Worm (Caenorhabditis elegans) whole organism, L4/young adult: Measurements from ENCODE around the gene faah-6.

Source experiments
- W03F9.2 ChIP-seq: fragments of 150-350 bp; optimal IDR thresholded peaks from 2 replicates; lab custom pipeline; 2014; ENCODE audit warnings: missing biosample characterization, missing genetic modification characterization
- dao-5 ChIP-seq: sonication (generic microtip); optimal IDR thresholded peaks from 2 replicates; lab custom pipeline; 2016; ENCODE audit warnings: missing genotype, missing genetic modification characterization, moderate library complexity, missing compliant biosample characterization
- him-1 ChIP-seq: sonication (generic microtip); optimal IDR thresholded peaks from 2 replicates; lab custom pipeline; 2016; ENCODE audit warnings: missing genotype, missing genetic modification reagents, missing genetic modification characterization, missing compliant biosample characterization

The faah-6 gene

ce11 chrIII:11650152-11650551 lies at the start of gene faah-6:
TSS of gene faah-6 (plus strand) at chrIII:11650452.
- TF ChIP-seq him-1 (no peak), W03F9.2 (tag; lab: Kevin White, UChicago) (no peak), dao-5 (tag; lab: Kevin White, UChicago) (no peak)

DNA sequence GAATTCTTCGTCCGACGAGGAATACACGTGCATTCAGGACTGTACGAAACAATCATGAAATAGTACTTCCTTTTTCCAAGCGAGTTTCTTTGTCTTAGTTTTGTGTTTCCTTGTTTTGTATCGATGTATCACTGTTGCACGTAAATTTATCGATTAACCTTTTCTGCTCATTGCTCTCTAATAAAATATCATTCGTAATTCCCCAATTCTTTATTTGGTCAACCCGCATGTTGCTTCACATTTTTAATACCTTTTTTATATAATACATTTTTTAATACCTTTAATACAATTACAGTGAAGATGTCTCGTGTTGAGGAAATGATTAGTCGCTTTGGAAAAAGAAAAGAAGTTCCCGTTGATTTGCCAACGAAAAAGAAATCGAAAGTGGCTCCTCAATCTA lies 42.4 kb upstream of the faah-6 start, which contains the start of gene Y66D12A.1:
Y66D12A.1 (plus strand) TSS at position 301 of the 400 bp plus-strand sequence.
- TF ChIP-seq him-1, result no peak
- no peak for TF ChIP-seq W03F9.2 (tag; lab: Kevin White, UChicago)
- no peak for TF ChIP-seq dao-5 (tag; lab: Kevin White, UChicago)

ce11 chrIII:11609568-11609967 lies 40.7 kb upstream of the faah-6 start, which contains the start of gene Y66D12A.30:
TSS of gene Y66D12A.30 (plus strand) at chrIII:11609868.
- TF ChIP-seq him-1, result no peak
- no peak for TF ChIP-seq dao-5 (tag; lab: Kevin White, UChicago)
- no peak for TF ChIP-seq W03F9.2 (tag; lab: Kevin White, UChicago)

- no peak for TF ChIP-seq dao-5 (tag; lab: Kevin White, UChicago)
- TF ChIP-seq W03F9.2 (tag; lab: Kevin White, UChicago), result no peak
- TF ChIP-seq him-1, result no peak
These were observed 38.5 kb upstream of the faah-6 start for ce11 chrIII:11611618-11612247.

DNA sequence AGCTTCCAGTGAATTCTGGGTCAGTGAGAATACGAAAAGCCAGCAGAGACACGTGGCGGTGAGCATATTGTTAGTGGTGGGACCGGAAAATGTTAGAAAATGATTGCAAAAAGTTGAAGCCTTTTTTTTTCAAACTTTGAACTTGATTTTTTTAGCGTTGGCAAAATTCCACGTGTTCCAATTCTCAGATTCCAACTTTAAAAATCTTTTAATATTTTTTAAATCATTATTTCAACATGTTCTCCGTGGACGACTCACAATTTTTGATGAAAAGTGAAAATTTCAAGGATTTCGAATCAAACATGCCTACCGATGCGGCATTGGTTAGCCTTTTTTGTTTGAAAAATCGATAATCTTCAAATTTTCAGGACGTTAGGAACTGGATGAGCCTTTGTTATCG lies 37.9 kb upstream of the faah-6 start, which contains the start of the genes Y66A7A.9 and Y66A7A.4:
Y66A7A.9 (minus strand) TSS at position 101 of the 400 bp plus-strand sequence.
Y66A7A.4 (plus strand) TSS at position 237 of the 400 bp plus-strand sequence.
- TF ChIP-seq him-1 (no peak), W03F9.2 (tag; lab: Kevin White, UChicago) (no peak)

- TF ChIP-seq him-1 (no peak), W03F9.2 (tag; lab: Kevin White, UChicago) (no peak), dao-5 (tag; lab: Kevin White, UChicago) (no peak)
These were observed 35.4 kb upstream of the faah-6 start for ce11 chrIII:11614874-11615273.

DNA sequence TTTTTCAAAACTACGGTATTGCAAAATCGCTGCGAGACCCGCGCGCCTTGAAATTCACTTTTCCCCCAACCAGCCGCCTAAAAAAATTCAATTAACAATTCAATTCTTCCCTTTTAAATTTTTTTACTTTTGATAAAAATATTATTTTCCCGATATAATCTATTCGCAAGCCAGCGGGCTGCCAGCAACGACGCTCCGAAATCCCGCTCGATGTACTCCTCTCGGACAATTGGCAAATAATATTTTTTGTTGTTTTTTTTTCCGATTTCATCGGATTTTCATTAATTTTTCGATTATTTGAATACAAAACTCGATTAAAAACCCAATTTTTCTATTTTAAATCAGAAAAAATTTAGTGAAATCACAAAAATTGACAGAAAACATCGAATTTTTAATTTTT lies 34.5 kb upstream of the faah-6 start:
- TF ChIP-seq him-1, result no peak
- no peak for TF ChIP-seq W03F9.2 (tag; lab: Kevin White, UChicago)
- TF ChIP-seq dao-5 (tag; lab: Kevin White, UChicago), result no peak

DNA sequence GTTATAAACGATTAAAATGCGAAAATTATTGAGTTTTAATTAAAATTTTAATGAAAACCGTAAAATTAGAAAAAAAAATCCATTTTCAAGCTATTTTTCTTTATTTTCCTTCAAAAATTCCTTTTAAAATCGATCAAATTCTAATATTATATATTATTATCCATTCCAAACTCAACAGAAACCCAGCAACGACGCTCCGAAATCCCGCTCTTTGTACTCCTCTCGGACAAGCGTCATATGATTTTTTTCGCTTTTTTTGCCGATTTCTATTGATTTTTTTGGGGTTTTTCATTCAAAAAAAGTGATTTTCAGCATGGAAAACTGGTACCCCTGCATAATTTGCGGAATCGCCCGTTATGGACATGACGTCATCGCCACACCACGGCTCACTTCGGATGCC lies 33.8 kb upstream of the faah-6 start, which contains the start of gene ceh-91:
ceh-91 (plus strand) TSS at position 301 of the 400 bp plus-strand sequence.
- TF ChIP-seq him-1 (no peak), dao-5 (tag; lab: Kevin White, UChicago) (no peak), W03F9.2 (tag; lab: Kevin White, UChicago) (no peak)

DNA sequence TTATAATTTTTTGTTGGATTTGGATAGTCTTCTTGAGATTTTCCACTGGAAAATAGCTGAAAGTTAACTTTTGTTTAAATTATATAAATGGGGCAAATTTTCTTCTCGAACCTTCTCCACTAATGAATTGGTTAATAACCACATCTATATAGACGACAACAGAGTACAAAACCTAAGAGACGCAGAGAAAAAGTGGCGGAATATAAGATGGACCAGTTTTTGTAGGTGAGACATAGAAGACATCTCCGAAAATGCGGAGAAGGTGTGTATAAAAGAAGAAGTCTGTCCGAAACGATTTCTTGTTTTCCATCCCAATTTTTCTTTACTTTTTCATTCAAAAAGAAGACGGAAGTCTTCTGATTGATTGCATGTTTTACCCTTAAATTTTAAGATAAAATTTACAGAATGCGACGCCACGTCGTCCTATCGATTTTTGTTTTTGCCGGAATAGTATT lies 25.4 kb upstream of the faah-6 start, which contains the start of gene gly-8:
gly-8 (plus strand) TSS at position 405 of the 455 bp plus-strand sequence.
- no peak for TF ChIP-seq W03F9.2 (tag; lab: Kevin White, UChicago)
- TF ChIP-seq him-1, result no peak
- TF ChIP-seq dao-5 (tag; lab: Kevin White, UChicago), result no peak

DNA sequence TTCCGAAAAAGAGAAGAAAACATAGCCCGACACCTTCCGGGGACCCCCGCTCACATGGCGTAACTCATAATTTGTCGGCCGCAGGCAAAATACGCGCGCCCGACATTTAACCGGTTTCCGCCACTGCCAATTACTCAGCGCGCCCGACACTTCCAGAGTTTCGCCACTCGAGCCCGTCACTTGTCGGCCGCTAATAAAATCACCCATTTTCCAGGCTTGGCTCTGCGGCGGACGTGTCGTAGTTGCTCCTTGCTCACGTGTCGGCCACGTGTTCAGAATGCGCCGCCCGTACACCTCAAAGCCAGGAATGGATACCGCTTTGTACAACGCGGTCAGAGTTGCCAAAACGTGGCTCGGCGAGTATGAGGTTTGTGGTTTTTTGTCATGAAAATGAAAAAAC lies 22.6 kb upstream of the faah-6 start:
- TF ChIP-seq dao-5 (tag; lab: Kevin White, UChicago), result no peak
- no peak for TF ChIP-seq W03F9.2 (tag; lab: Kevin White, UChicago)
- no peak for TF ChIP-seq him-1

DNA sequence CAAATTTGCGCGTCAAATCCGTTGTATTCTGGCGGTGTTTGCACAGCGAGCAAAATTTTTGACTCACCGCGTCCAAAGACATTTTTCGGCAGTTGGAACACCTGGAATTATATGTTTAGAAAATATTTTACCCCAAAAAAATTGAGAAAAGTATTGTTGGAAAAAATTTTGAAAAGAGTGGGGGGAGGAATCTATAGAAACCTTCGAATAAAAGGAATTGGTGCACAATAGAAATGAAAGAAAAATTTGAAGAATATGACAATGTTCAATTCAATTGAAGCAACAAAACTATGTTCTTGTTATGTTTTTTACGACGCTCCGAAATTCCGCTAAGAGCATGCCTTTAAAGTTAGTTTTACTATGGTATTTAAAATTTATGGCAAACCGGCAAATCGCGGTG lies 20.9 kb upstream of the faah-6 start, which contains the start of gene Y66A7A.7:
Y66A7A.7 (minus strand) TSS at position 101 of the 400 bp plus-strand sequence.
- TF ChIP-seq him-1 (no peak), dao-5 (tag; lab: Kevin White, UChicago) (no peak), W03F9.2 (tag; lab: Kevin White, UChicago) (no peak)

DNA sequence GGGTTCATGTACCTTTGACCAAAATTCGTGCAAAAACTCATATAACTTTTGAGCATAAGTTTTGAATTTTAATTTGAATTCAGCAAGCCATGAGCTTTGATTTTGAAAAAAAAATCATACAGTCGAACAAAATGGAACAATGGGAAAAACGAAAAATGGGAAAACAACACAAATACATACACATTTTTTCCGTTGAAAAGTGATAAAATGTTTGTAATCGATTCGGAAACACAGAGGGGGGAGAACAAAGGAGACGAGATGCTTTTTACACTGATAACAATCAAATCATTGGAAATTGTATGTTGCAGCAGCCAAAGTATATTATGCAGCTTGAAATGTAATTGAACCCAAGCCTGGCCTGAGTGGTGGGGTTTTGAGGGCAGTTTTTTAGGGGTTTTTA lies 19.1 kb upstream of the faah-6 start:
- no peak for TF ChIP-seq dao-5 (tag; lab: Kevin White, UChicago)
- TF ChIP-seq W03F9.2 (tag; lab: Kevin White, UChicago), result no peak
- TF ChIP-seq him-1, result no peak

DNA sequence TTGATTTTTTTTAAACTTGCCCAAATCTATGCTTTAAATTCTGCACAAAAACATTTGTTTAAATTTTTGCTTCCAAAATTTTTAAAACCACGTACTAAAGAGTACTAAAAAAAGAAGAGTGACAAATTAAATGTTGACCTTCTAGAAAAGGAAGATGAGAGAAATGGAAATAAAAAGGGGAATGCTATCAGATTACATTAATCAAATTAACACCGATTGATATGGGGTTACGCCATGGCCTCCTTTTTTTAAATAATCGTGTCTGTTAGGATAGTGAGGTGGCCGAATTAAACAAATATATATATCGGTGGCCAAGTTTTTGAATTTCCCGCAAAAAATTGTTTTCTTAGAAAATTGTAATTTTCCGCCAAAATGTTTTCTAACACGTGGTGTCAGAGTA lies 17.9 kb upstream of the faah-6 start:
- TF ChIP-seq W03F9.2 (tag; lab: Kevin White, UChicago), result no peak
- no peak for TF ChIP-seq dao-5 (tag; lab: Kevin White, UChicago)
- TF ChIP-seq him-1, result no peak

ce11 chrIII:11633444-11633843 lies 16.8 kb upstream of the faah-6 start:
- no peak for TF ChIP-seq him-1
- TF ChIP-seq W03F9.2 (tag; lab: Kevin White, UChicago), result no peak
- no peak for TF ChIP-seq dao-5 (tag; lab: Kevin White, UChicago)
